Fruit fly (Drosophila melanogaster): Measurements from ENCODE around the gene MED31.

The MED31 gene

DNA sequence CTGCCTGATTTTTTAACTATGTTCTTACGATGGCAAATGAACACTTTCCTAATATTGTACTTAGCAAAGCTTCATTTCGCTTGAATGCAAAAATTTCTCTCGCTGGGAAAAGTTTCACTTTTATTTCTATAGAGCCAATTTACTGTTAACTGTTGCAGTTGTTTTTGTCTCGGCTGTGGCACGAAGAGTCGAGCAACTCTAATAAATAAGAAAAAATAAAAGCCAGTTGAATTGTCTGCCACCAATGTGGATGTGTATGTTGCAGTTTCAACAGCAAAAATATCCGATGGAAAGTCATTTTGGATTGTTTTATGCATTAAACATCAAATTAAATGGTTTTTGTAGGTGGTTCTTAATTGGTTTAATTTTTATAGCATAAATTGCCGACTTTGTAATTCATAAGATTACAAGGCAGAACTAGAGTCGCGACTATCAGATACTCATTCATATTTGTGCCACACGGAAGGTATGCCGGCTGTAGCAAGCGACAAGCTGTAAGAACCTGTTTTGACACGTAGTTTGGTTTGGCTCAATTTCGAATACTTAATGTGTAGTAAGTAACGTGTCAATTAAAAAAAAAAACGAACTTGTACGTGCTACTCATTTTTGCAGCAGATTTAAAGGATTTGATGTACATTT lies 24.4 kb downstream of the MED31 start:
- TF ChIP-seq CG16813 (GFP tag; IDR thresholded peaks at IDR 0.05; ENCODE audit: partially characterized antibody) (peak; percentile 47; the same call in 1 of the 3 replicates), run (tag; optimal IDR thresholded peaks at IDR 0.05) (no peak), nau (GFP tag; optimal IDR thresholded peaks at IDR 0.05) (no peak), sima (GFP tag; optimal IDR thresholded peaks at IDR 0.05) (no peak), CG4360 (GFP tag; IDR thresholded peaks at IDR 0.05) (no peak), pnt (GFP tag; optimal IDR thresholded peaks at IDR 0.05) (no peak), CG10321 (GFP tag; IDR thresholded peaks at IDR 0.05) (no peak), ssp (GFP tag; IDR thresholded peaks at IDR 0.05) (no peak), mld (GFP tag; IDR thresholded peaks at IDR 0.05; ENCODE audit: partially characterized antibody) (peak; percentile 75), CG6791 (GFP tag; IDR thresholded peaks at IDR 0.05; ENCODE audit: partially characterized antibody) (peak; percentile 80; the same call in 2 of the 3 replicates), seq (GFP tag; IDR thresholded peaks at IDR 0.05) (no peak), ERR (GFP tag; optimal IDR thresholded peaks at IDR 0.05) (no peak), Med (GFP tag) (no peak), cg (GFP tag; optimal IDR thresholded peaks at IDR 0.05) (no peak), hb (GFP tag; IDR thresholded peaks at IDR 0.05; ENCODE audit: partially characterized antibody) (peak; percentile 64; the same call in 1 of the 3 replicates), CG7963 (GFP tag; IDR thresholded peaks at IDR 0.05; ENCODE audit: partially characterized antibody) (0 out of 3 replicates have a peak, but pooled peaks have one; percentile 25), ato (GFP tag; IDR thresholded peaks at IDR 0.05; ENCODE audit: partially characterized antibody) (peak; percentile 78), CG14667 (GFP tag; IDR thresholded peaks at IDR 0.05) (no peak), dm (GFP tag; optimal IDR thresholded peaks at IDR 0.05) (no peak), Hmr (GFP tag; optimal IDR thresholded peaks at IDR 0.05) (no peak), ken (GFP tag; IDR thresholded peaks at IDR 0.05) (no peak), z (GFP tag; IDR thresholded peaks at IDR 0.05) (no peak), amos (GFP tag; IDR thresholded peaks at IDR 0.05; ENCODE audit: partially characterized antibody) (no peak), inv (GFP tag; IDR thresholded peaks at IDR 0.05; ENCODE audit: partially characterized antibody) (peak; percentile 30; the same call in 1 of the 2 replicates), pros (GFP tag; optimal IDR thresholded peaks at IDR 0.05) (no peak), Lim3 (GFP tag; IDR thresholded peaks at IDR 0.05) (no peak), CG10979 (tag; optimal IDR thresholded peaks at IDR 0.05) (no peak), CG17361 (GFP tag; IDR thresholded peaks at IDR 0.05) (no peak), klu (GFP tag; IDR thresholded peaks at IDR 0.05) (no peak), CG2199 (GFP tag; IDR thresholded peaks at IDR 0.05) (no peak), Poxn (GFP tag; IDR thresholded peaks at IDR 0.05) (no peak), peb (GFP tag; IDR thresholded peaks at IDR 0.05) (no peak), luna (GFP tag; optimal IDR thresholded peaks at IDR 0.05) (no peak), CG31441 (GFP tag; IDR thresholded peaks at IDR 0.05) (no peak), sna (GFP tag; IDR thresholded peaks at IDR 0.05; ENCODE audit: partially characterized antibody) (peak; percentile 32; the same call in 1 of the 2 replicates), CG12659 (GFP tag; optimal IDR thresholded peaks at IDR 0.05) (no peak), CG4282 (GFP tag; optimal IDR thresholded peaks at IDR 0.05) (no peak), Optix (GFP tag; IDR thresholded peaks at IDR 0.05) (no peak), CG11398 (GFP tag; optimal IDR thresholded peaks at IDR 0.05) (no peak), CG32772 (GFP tag; IDR thresholded peaks at IDR 0.05) (no peak), CG17612 (GFP tag; IDR thresholded peaks at IDR 0.05) (no peak), CkIIα-i1 (GFP tag; IDR thresholded peaks at IDR 0.05) (no peak), CG30431 (GFP tag; optimal IDR thresholded peaks at IDR 0.05) (no peak), B-H2 (GFP tag; optimal IDR thresholded peaks at IDR 0.05) (no peak), Sox100B (GFP tag; optimal IDR thresholded peaks at IDR 0.05) (no peak), dysf (GFP tag; IDR thresholded peaks at IDR 0.05) (no peak), HmgZ (tag; optimal IDR thresholded peaks at IDR 0.05) (no peak), HLH4C (GFP tag; IDR thresholded peaks at IDR 0.05; ENCODE audit: partially characterized antibody) (peak; percentile 61; the same call in 2 of the 3 replicates), Hr78 (GFP tag; optimal IDR thresholded peaks at IDR 0.05) (no peak), mirr (GFP tag; optimal IDR thresholded peaks at IDR 0.05) (no peak)
